Worm (Caenorhabditis elegans): ENCODE measurements around the gene let-268.

DNA sequence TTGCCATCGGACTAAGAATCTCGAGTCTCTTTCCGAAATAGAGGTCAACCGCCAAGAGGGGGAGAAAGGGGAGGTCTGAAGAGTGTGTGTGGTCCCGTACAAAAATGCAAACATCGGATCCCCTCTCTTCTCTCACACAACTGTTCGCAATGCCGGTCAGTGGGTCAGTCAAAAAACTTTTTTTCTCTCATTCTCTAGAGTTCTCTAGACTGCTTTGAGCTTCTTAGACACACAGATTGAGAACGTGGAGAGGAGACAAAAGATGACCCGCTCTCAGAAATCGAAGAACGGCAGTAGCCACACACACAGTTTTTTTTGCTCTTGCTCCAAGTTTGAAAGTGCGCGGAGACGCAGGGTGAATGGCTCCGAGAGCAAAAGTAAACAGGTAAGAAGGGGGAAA is 36.0 kb upstream of the let-268 start:
- TF ChIP-seq pqm-1 (tag; optimal IDR thresholded peaks at IDR 0.05) (no peak), skn-1 (tag; optimal IDR thresholded peaks at IDR 0.05) (no peak), zag-1 (tag; optimal IDR thresholded peaks at IDR 0.05) (no peak), nhr-28 (tag; optimal IDR thresholded peaks at IDR 0.05) (no peak), egl-27 (tag; optimal IDR thresholded peaks at IDR 0.05) (no peak), ceh-9 (tag; optimal IDR thresholded peaks at IDR 0.05) (no peak), pha-4 (tag; optimal IDR thresholded peaks at IDR 0.05) (peak; percentile 84), nhr-237 (tag; optimal IDR thresholded peaks at IDR 0.05) (no peak), nhr-77 (tag; optimal IDR thresholded peaks at IDR 0.05) (no peak), snpc-4 (tag; optimal IDR thresholded peaks at IDR 0.05) (no peak)

All from whole organism, L3 larva.